Worm (Caenorhabditis elegans): ENCODE results near the gene F59E11.2.

F59E11.2 gene

DNA sequence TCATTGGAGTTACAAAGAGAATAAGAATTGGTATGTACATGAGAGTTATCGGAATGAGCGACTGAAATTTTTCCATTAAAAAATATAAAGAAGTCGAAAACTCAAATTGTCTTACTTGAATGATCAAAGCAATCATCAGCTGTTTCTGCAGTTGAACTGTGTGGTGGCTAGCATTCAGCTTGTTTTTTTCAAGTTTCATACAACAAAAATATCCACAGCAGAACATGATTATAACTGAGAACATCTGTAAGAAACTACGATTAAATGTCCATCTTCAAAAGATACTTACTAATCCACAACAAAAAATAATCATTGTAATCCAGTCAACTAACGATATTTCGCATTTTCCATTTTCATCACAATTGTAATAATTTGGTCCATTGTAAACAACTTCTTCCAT is 16.5 kb upstream of the F59E11.2 start:
- TF ChIP-seq attf-3 (GFP tag; conservative IDR thresholded peaks at IDR 0.05): no peak
- TF ChIP-seq lsy-27 (tag; optimal IDR thresholded peaks at IDR 0.05; ENCODE audit: borderline replicate concordance, insufficient read depth): no peak
- TF ChIP-seq let-526 (GFP tag; IDR thresholded peaks at IDR 0.05): no peak
- TF ChIP-seq ceh-79 (tag; optimal IDR thresholded peaks at IDR 0.05): no peak
- no peak for TF ChIP-seq ceh-40 (GFP tag; IDR thresholded peaks at IDR 0.05)
- TF ChIP-seq ama-1 (optimal IDR thresholded peaks at IDR 0.05): no peak
- no peak for TF ChIP-seq ama-1 (GFP tag; optimal IDR thresholded peaks at IDR 0.05)
- no peak for TF ChIP-seq ZK185.1 (tag; optimal IDR thresholded peaks at IDR 0.05; ENCODE audit: poor library complexity, severe bottlenecking)
- no peak for TF ChIP-seq zim-3 (tag; optimal IDR thresholded peaks at IDR 0.05)
- TF ChIP-seq K12H6.12 (tag; optimal IDR thresholded peaks at IDR 0.05): no peak
- TF ChIP-seq F57C9.4 (tag; optimal IDR thresholded peaks at IDR 0.05): no peak
- no peak for TF ChIP-seq sea-2 (GFP tag; IDR thresholded peaks at IDR 0.05)
- TF ChIP-seq sdz-38 (tag; optimal IDR thresholded peaks at IDR 0.05): no peak
- TF ChIP-seq B0019.2 (GFP tag; conservative IDR thresholded peaks at IDR 0.05): no peak
- no peak for TF ChIP-seq chd-7 (tag; optimal IDR thresholded peaks at IDR 0.05)

DNA sequence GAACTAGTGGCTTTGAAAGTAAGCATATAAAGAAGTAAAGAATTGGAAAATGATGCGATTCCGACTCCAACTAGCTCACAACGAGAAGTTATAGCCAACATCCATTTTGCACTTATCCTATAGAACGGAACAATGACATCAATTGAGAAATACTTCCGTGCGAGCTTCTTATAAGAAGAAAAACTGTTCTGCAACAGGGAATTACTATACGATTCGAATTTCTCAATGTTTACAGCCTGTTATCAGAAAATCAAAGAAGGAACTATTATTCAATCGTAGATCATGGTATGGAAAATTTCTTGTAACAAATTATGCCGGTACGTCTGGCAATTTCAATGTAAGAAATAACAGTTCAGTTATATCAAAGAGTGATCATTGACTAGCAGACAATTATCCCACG is 15.5 kb upstream of the F59E11.2 start, which contains the start of gene str-85:
Gene str-85 (minus strand): TSS at position 101 of the 400 bp plus-strand sequence.
- no peak for TF ChIP-seq rpc-1 (optimal IDR thresholded peaks at IDR 0.05)
- no peak for TF ChIP-seq rpc-1 (tag; optimal IDR thresholded peaks at IDR 0.05)
- TF ChIP-seq him-1 (tag; optimal IDR thresholded peaks at IDR 0.05): no peak
- TF ChIP-seq efl-1 (GFP tag; optimal IDR thresholded peaks at IDR 0.05): no peak
- TF ChIP-seq fkh-3 (tag; optimal IDR thresholded peaks at IDR 0.05): no peak
- no peak for TF ChIP-seq tbx-9 (tag; optimal IDR thresholded peaks at IDR 0.05; ENCODE audit: borderline replicate concordance)
- TF ChIP-seq snpc-1.1 (tag; optimal IDR thresholded peaks at IDR 0.05; ENCODE audit: insufficient read depth): no peak
- TF ChIP-seq F23B12.7 (tag; optimal IDR thresholded peaks at IDR 0.05; ENCODE audit: insufficient read depth): no peak
- no peak for TF ChIP-seq bed-1 (GFP tag; IDR thresholded peaks at IDR 0.05)
- TF ChIP-seq B0336.3 (GFP tag; IDR thresholded peaks at IDR 0.05): no peak
- TF ChIP-seq ceh-40 (GFP tag; IDR thresholded peaks at IDR 0.05): no peak
- no peak for TF ChIP-seq ccch-3 (GFP tag; optimal IDR thresholded peaks at IDR 0.05)

DNA sequence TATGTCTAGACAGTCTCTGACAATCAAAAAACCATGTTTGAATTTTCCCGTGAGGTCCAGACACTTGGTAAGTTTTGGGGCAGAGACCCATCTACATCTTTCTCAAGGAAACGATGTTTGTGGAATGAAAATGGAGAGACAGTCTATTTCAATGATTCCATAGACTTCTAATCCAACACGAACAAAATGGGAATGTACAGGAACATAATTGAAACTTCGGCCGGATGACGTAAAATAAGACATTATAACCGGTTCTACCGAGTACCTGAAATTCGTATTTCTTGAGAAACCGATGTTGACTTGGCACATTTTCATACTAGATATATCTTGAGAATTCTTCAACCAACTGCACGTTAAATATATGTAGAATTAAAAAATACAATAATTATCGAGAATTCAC is 13.2 kb upstream of the F59E11.2 start, which contains the start of gene str-87:
Gene str-87 (minus strand): TSS at position 101 of the 400 bp plus-strand sequence.
- TF ChIP-seq ceh-40 (GFP tag; IDR thresholded peaks at IDR 0.05): no peak
- no peak for TF ChIP-seq nhr-120 (GFP tag; IDR thresholded peaks at IDR 0.05)
- TF ChIP-seq rec-8 (tag; optimal IDR thresholded peaks at IDR 0.05): no peak
- TF ChIP-seq nhr-27 (tag; optimal IDR thresholded peaks at IDR 0.05): no peak
- TF ChIP-seq F52B5.7 (tag; optimal IDR thresholded peaks at IDR 0.05): no peak
- no peak for TF ChIP-seq bed-1 (GFP tag; IDR thresholded peaks at IDR 0.05)
- TF ChIP-seq sea-2 (GFP tag; IDR thresholded peaks at IDR 0.05): no peak
- no peak for TF ChIP-seq pha-4 (tag; optimal IDR thresholded peaks at IDR 0.05)
- TF ChIP-seq mxl-1 (tag; optimal IDR thresholded peaks at IDR 0.05): no peak
- TF ChIP-seq ama-1 (optimal IDR thresholded peaks at IDR 0.05): no peak
- TF ChIP-seq ama-1 (GFP tag; optimal IDR thresholded peaks at IDR 0.05): no peak

DNA sequence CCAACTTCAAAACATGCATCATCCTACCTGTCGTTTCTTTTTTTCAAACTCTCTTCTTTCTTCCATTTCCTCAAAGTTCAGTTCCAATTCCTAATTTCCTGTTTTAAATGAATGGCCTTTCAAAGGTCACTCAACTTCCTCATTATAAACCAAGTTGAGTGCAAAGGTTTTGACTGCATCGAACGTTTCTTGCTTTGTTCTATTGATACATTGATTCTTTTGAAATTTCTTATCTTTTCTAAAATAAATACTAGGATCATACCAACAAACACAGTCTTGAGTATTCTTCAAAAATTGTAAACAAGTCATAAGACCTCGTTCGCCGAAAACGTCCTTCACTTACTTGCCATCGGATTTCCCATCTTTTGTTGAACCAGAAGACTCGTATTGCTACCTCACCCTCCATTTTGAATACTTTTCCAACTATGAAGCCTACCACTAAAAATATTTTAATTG is 11.1 kb upstream of the F59E11.2 start, which contains the start of gene F59E11.7:
Gene F59E11.7 (plus strand): TSS at position 51 of the 456 bp plus-strand sequence.
- TF ChIP-seq F23B12.7 (tag; optimal IDR thresholded peaks at IDR 0.05; ENCODE audit: insufficient read depth) (no peak), nhr-120 (GFP tag; IDR thresholded peaks at IDR 0.05) (no peak), sdz-38 (tag; optimal IDR thresholded peaks at IDR 0.05) (no peak), ekl-4 (GFP tag; IDR thresholded peaks at IDR 0.05) (no peak), bed-1 (GFP tag; IDR thresholded peaks at IDR 0.05) (no peak), ztf-3 (GFP tag; optimal IDR thresholded peaks at IDR 0.05) (no peak), dox-1 (GFP tag; IDR thresholded peaks at IDR 0.05) (no peak), T26A5.8 (tag; optimal IDR thresholded peaks at IDR 0.05) (no peak), ZK185.1 (tag; optimal IDR thresholded peaks at IDR 0.05; ENCODE audit: poor library complexity, severe bottlenecking) (no peak), egl-18 (GFP tag; IDR thresholded peaks at IDR 0.05) (no peak), pbrm-1 (GFP tag; IDR thresholded peaks at IDR 0.05) (no peak), tbx-9 (tag; optimal IDR thresholded peaks at IDR 0.05; ENCODE audit: borderline replicate concordance) (no peak), tlf-1 (GFP tag; optimal IDR thresholded peaks at IDR 0.05) (no peak), athp-1 (tag; optimal IDR thresholded peaks at IDR 0.05) (no peak), F39B2.1 (GFP tag; IDR thresholded peaks at IDR 0.05) (no peak), lin-54 (GFP tag; optimal IDR thresholded peaks at IDR 0.05) (no peak), snpc-4 (GFP tag; optimal IDR thresholded peaks at IDR 0.05) (no peak), snpc-4 (tag; optimal IDR thresholded peaks at IDR 0.05) (no peak), Y79H2A.3 (GFP tag; conservative IDR thresholded peaks at IDR 0.05) (no peak)

Data from whole organism, young adult.